Worm (Caenorhabditis elegans) whole organism, midembryonic: Measurements from ENCODE around the gene T05A7.1.

ENCODE experiments used
- T22C8.4 ChIP-seq: fragments of 200-800 bp; sonication (Bioruptor generic); IDR thresholded peaks from 2 replicates; pipeline ENCODE4 v1.3.6; 2022; ENCODE audit warnings: missing genetic modification characterization, missing compliant biosample characterization
- cog-1 ChIP-seq: sonication (generic microtip); optimal IDR thresholded peaks from 2 replicates; lab custom pipeline; 2016; ENCODE audit warnings: missing genetic modification characterization, missing compliant biosample characterization
- flt-1 ChIP-seq: fragments of 200-800 bp; sonication (Bioruptor generic); IDR thresholded peaks from 2 replicates; pipeline ENCODE4 v1.3.6; 2022; ENCODE audit warnings: missing genetic modification characterization, missing compliant biosample characterization
- klf-2 ChIP-seq: fragments of 200-800 bp; sonication (Bioruptor generic); conservative IDR thresholded peaks from 2 replicates; pipeline ENCODE4 v1.3.6; 2022; ENCODE audit warnings: missing genetic modification reagents, missing genetic modification characterization, missing compliant biosample characterization
- med-1 ChIP-seq: sonication (generic microtip); optimal IDR thresholded peaks from 2 replicates; lab custom pipeline; 2017; ENCODE audit warnings: missing genetic modification characterization, mild to moderate bottlenecking, missing compliant biosample characterization, antibody characterized with exemption, missing genetic modification reagents; ENCODE audit not compliant: insufficient read depth
- ref-1 ChIP-seq: fragments of 200-800 bp; sonication (Bioruptor generic); conservative IDR thresholded peaks from 2 replicates; pipeline ENCODE4 v1.3.6; 2022; ENCODE audit warnings: missing genetic modification reagents, missing genetic modification characterization, missing compliant biosample characterization
- tab-1 ChIP-seq: fragments of 200-800 bp; sonication (Bioruptor generic); IDR thresholded peaks from 2 replicates; pipeline ENCODE4 v1.3.6; 2022; ENCODE audit warnings: missing genetic modification characterization, missing compliant biosample characterization
- ztf-23 ChIP-seq: fragments of 200-800 bp; sonication (Bioruptor generic); IDR thresholded peaks from 2 replicates; pipeline ENCODE4 v1.3.6; 2022; ENCODE audit warnings: missing genetic modification reagents, missing genetic modification characterization, missing compliant biosample characterization
- ztf-29 ChIP-seq: fragments of 200-800 bp; sonication (Bioruptor generic); IDR thresholded peaks from 2 replicates; pipeline ENCODE4 v1.3.6; 2022; ENCODE audit warnings: missing genetic modification reagents, missing genetic modification characterization, missing compliant biosample characterization

T05A7.1 gene

ce11 chrII:4675481-4675880 is 2.5 kb upstream of the T05A7.1 start, which contains the start of gene T05A7.3:
TSS of gene T05A7.3 (plus strand) at chrII:4675781.
- no peak for TF ChIP-seq flt-1
- no peak for TF ChIP-seq ztf-29 (GFP tag; lab: Robert Waterston, UW)

ce11 chrII:4676241-4676640 is 1.8 kb upstream of the T05A7.1 start:
- TF ChIP-seq med-1, result no peak
- no peak for TF ChIP-seq ref-1 (GFP tag; lab: Robert Waterston, UW)
- TF ChIP-seq cog-1, result no peak

- TF ChIP-seq ztf-29 (GFP tag; lab: Robert Waterston, UW), result no peak
- TF ChIP-seq med-1, result no peak
- TF ChIP-seq cog-1, result no peak
- TF ChIP-seq tab-1 (GFP tag; lab: Robert Waterston, UW), result no peak
- no peak for TF ChIP-seq flt-1
- no peak for TF ChIP-seq klf-2
- no peak for TF ChIP-seq ref-1 (GFP tag; lab: Robert Waterston, UW)
Measured at ce11 chrII:4681391-4681790, 3.4 kb downstream of the T05A7.1 start, which contains the start of gene T05A7.7. TSS of gene T05A7.7 (minus strand) at chrII:4681491.

ce11 chrII:4683693-4684092 is 5.7 kb downstream of the T05A7.1 start, which contains the start of gene sre-40:
TSS of gene sre-40 (minus strand) at chrII:4683793.
- TF ChIP-seq ztf-29 (GFP tag; lab: Robert Waterston, UW) (no peak), tab-1 (GFP tag; lab: Robert Waterston, UW) (no peak), klf-2 (no peak), ztf-23 (GFP tag; lab: Robert Waterston, UW) (no peak), T22C8.4 (GFP tag; lab: Robert Waterston, UW) (no peak), flt-1 (no peak)

ce11 chrII:4684852-4685251 is 6.8 kb downstream of the T05A7.1 start:
- TF ChIP-seq flt-1, result no peak
- TF ChIP-seq ztf-23 (GFP tag; lab: Robert Waterston, UW), result no peak
- no peak for TF ChIP-seq ref-1 (GFP tag; lab: Robert Waterston, UW)
- TF ChIP-seq tab-1 (GFP tag; lab: Robert Waterston, UW), result no peak
- no peak for TF ChIP-seq T22C8.4 (GFP tag; lab: Robert Waterston, UW)
- TF ChIP-seq ztf-29 (GFP tag; lab: Robert Waterston, UW), result no peak
- TF ChIP-seq med-1, result no peak
- TF ChIP-seq klf-2, result no peak

- TF ChIP-seq flt-1 (no peak), med-1 (no peak), cog-1 (no peak), klf-2 (no peak), ztf-23 (GFP tag; lab: Robert Waterston, UW) (no peak), ref-1 (GFP tag; lab: Robert Waterston, UW) (no peak), ztf-29 (GFP tag; lab: Robert Waterston, UW) (no peak), tab-1 (GFP tag; lab: Robert Waterston, UW) (no peak), T22C8.4 (GFP tag; lab: Robert Waterston, UW) (no peak)
Measured at ce11 chrII:4686941-4687340, 8.9 kb downstream of the T05A7.1 start, which contains the start of gene sre-39. TSS of gene sre-39 (plus strand) at chrII:4687241.

ce11 chrII:4689477-4689876 is 11.5 kb downstream of the T05A7.1 start, which contains the start of gene F10G7.12:
TSS of gene F10G7.12 (plus strand) at chrII:4689777.
- TF ChIP-seq T22C8.4 (GFP tag; lab: Robert Waterston, UW), result no peak
- TF ChIP-seq med-1, result no peak
- TF ChIP-seq cog-1, result no peak
- no peak for TF ChIP-seq ztf-29 (GFP tag; lab: Robert Waterston, UW)
- no peak for TF ChIP-seq flt-1
- no peak for TF ChIP-seq tab-1 (GFP tag; lab: Robert Waterston, UW)

ce11 chrII:4693129-4693528 is 15.1 kb downstream of the T05A7.1 start, which contains the start of gene F10G7.5:
TSS of gene F10G7.5 (plus strand) at chrII:4693414.
- TF ChIP-seq cog-1, result peak; percentile 28
- TF ChIP-seq ztf-29 (GFP tag; lab: Robert Waterston, UW), result no peak
- TF ChIP-seq tab-1 (GFP tag; lab: Robert Waterston, UW), result no peak
- no peak for TF ChIP-seq ref-1 (GFP tag; lab: Robert Waterston, UW)

ce11 chrII:4696055-4696454 is 18.0 kb downstream of the T05A7.1 start:
- TF ChIP-seq flt-1 (no peak), ztf-23 (GFP tag; lab: Robert Waterston, UW) (no peak), tab-1 (GFP tag; lab: Robert Waterston, UW) (no peak), klf-2 (no peak), ref-1 (GFP tag; lab: Robert Waterston, UW) (no peak), T22C8.4 (GFP tag; lab: Robert Waterston, UW) (no peak), cog-1 (no peak), med-1 (no peak)

ce11 chrII:4698266-4698771 is 20.3 kb downstream of the T05A7.1 start, which contains the start of the genes rpn-5 and scc-1:
TSS of gene rpn-5 (minus strand) at chrII:4698427.
TSS of gene scc-1 (plus strand) at chrII:4698721.
- TF ChIP-seq T22C8.4 (GFP tag; lab: Robert Waterston, UW) (no peak), flt-1 (no peak), ztf-23 (GFP tag; lab: Robert Waterston, UW) (no peak), med-1 (no peak), tab-1 (GFP tag; lab: Robert Waterston, UW) (no peak), ref-1 (GFP tag; lab: Robert Waterston, UW) (no peak), cog-1 (no peak), ztf-29 (GFP tag; lab: Robert Waterston, UW) (no peak), klf-2 (no peak)

ce11 chrII:4701482-4702119 is 23.6 kb downstream of the T05A7.1 start, which contains the start of gene unc-85:
TSS of gene unc-85 (plus strand) at chrII:4702069.
- TF ChIP-seq ztf-23 (GFP tag; lab: Robert Waterston, UW), result peak; percentile 90
- peak; percentile 18; the same call in 1 of the 2 replicates for TF ChIP-seq T22C8.4 (GFP tag; lab: Robert Waterston, UW)
- TF ChIP-seq cog-1, result peak; percentile 30
- peak; percentile 90 for TF ChIP-seq flt-1
- peak; percentile 84 for TF ChIP-seq ztf-29 (GFP tag; lab: Robert Waterston, UW)
- TF ChIP-seq ref-1 (GFP tag; lab: Robert Waterston, UW), result peak; percentile 57; the same call in 1 of the 2 replicates
- peak; percentile 29 for TF ChIP-seq med-1
- peak; percentile 71 for TF ChIP-seq klf-2
- TF ChIP-seq tab-1 (GFP tag; lab: Robert Waterston, UW), result peak; percentile 70; the same call in 1 of the 2 replicates
